Worm (Caenorhabditis elegans) whole organism, L1 larva: ENCODE results near the gene W08E12.4.

ENCODE experiments used
- C16A3.4 ChIP-seq: fragments of 150-350 bp; optimal IDR thresholded peaks from 2 replicates; lab custom pipeline; 2014; ENCODE audit warnings: missing biosample characterization, missing genetic modification characterization
- C34B4.2 ChIP-seq: sonication (generic microtip); optimal IDR thresholded peaks from 2 replicates; lab custom pipeline; 2017; ENCODE audit warnings: mild to moderate bottlenecking, missing genetic modification characterization, missing compliant biosample characterization
- aly-2 ChIP-seq: fragments of 150-350 bp; optimal IDR thresholded peaks from 2 replicates; lab custom pipeline; 2014; ENCODE audit warnings: missing biosample characterization, missing genetic modification characterization
- ceh-63 ChIP-seq: fragments of 200-800 bp; sonication (Bioruptor generic); optimal IDR thresholded peaks from 2 replicates; lab custom pipeline; 2018; ENCODE audit warnings: mild to moderate bottlenecking, missing genetic modification characterization, missing compliant biosample characterization
- ceh-8 ChIP-seq: fragments of 200-800 bp; sonication (Bioruptor generic); optimal IDR thresholded peaks from 2 replicates; lab custom pipeline; 2018; ENCODE audit warnings: mild to moderate bottlenecking, missing genetic modification characterization, moderate library complexity, missing compliant biosample characterization
- ces-1 ChIP-seq: fragments of 150-350 bp; optimal IDR thresholded peaks from 2 replicates; lab custom pipeline; 2014; ENCODE audit warnings: missing biosample characterization, missing genetic modification reagents, missing genetic modification characterization
- dsc-1 ChIP-seq: sonication (generic microtip); optimal IDR thresholded peaks from 2 replicates; lab custom pipeline; 2016; ENCODE audit warnings: mild to moderate bottlenecking, missing genetic modification characterization, missing compliant biosample characterization
- efl-3 ChIP-seq: fragments of 200-800 bp; sonication (Bioruptor generic); optimal IDR thresholded peaks from 2 replicates; lab custom pipeline; 2018; ENCODE audit warnings: mild to moderate bottlenecking, missing genetic modification characterization, missing compliant biosample characterization
- egl-13 ChIP-seq: sonication (generic microtip); optimal IDR thresholded peaks from 2 replicates; lab custom pipeline; 2016; ENCODE audit warnings: missing genotype, missing genetic modification reagents, missing genetic modification characterization, missing compliant biosample characterization
- egl-27 ChIP-seq, 2 experiments: fragments of 150-350 bp in 1 of 2; sonication (generic microtip); optimal IDR thresholded peaks; 3 replicates each; lab custom pipeline; 2017 to 2018; ENCODE audit warnings: missing biosample characterization in 2 of 2, missing genetic modification characterization in 2 of 2, missing genetic modification reagents in 2 of 2
- elt-2 ChIP-seq: sonication (generic microtip); optimal IDR thresholded peaks from 2 replicates; lab custom pipeline; 2016; ENCODE audit warnings: missing genetic modification characterization, mild to moderate bottlenecking, inconsistent platforms, missing compliant biosample characterization, missing genetic modification reagents
- fkh-10 ChIP-seq: sonication (generic microtip); optimal IDR thresholded peaks from 2 replicates; lab custom pipeline; 2017; ENCODE audit warnings: missing biosample characterization, missing genetic modification reagents, missing genetic modification characterization
- fkh-8 ChIP-seq: sonication (generic microtip); optimal IDR thresholded peaks from 2 replicates; lab custom pipeline; 2016; ENCODE audit warnings: mild to moderate bottlenecking, missing genetic modification characterization, missing compliant biosample characterization
- fos-1 ChIP-seq: fragments of 150-350 bp; optimal IDR thresholded peaks from 2 replicates; lab custom pipeline; 2014; ENCODE audit warnings: missing biosample characterization, missing genetic modification characterization
- hlh-17 ChIP-seq: fragments of 200-800 bp; sonication (Bioruptor generic); optimal IDR thresholded peaks from 2 replicates; lab custom pipeline; 2018; ENCODE audit warnings: missing genetic modification characterization, mild to moderate bottlenecking, missing compliant biosample characterization, moderate library complexity, borderline replicate concordance
- hlh-4 ChIP-seq: sonication (generic microtip); optimal IDR thresholded peaks from 2 replicates; lab custom pipeline; 2016; ENCODE audit warnings: mild to moderate bottlenecking, missing genetic modification characterization, missing compliant biosample characterization
- hpl-2 ChIP-seq: fragments of 150-350 bp; optimal IDR thresholded peaks from 2 replicates; lab custom pipeline; 2014; ENCODE audit warnings: missing biosample characterization, missing genetic modification reagents, missing genetic modification characterization
- irx-1 ChIP-seq: sonication (generic microtip); optimal IDR thresholded peaks from 2 replicates; lab custom pipeline; 2016; ENCODE audit warnings: missing genetic modification characterization, missing compliant biosample characterization
- isw-1 ChIP-seq: fragments of 200-800 bp; sonication (Bioruptor generic); IDR thresholded peaks from 2 replicates; pipeline ENCODE4 v1.3.6; 2022; ENCODE audit warnings: missing genetic modification characterization, missing compliant biosample characterization
- jun-1 ChIP-seq: fragments of 150-350 bp; optimal IDR thresholded peaks from 2 replicates; lab custom pipeline; 2014; ENCODE audit warnings: missing biosample characterization, missing genetic modification reagents, missing genetic modification characterization
- lin-13 ChIP-seq: fragments of 150-350 bp; optimal IDR thresholded peaks from 2 replicates; lab custom pipeline; 2014; ENCODE audit warnings: missing biosample characterization, missing genetic modification reagents, missing genetic modification characterization
- lir-3 ChIP-seq: sonication (generic microtip); optimal IDR thresholded peaks from 2 replicates; lab custom pipeline; 2016; ENCODE audit warnings: mild to moderate bottlenecking, missing genetic modification characterization, moderate library complexity, missing compliant biosample characterization; ENCODE audit not compliant: poor library complexity
- mef-2 ChIP-seq: fragments of 150-350 bp; optimal IDR thresholded peaks from 2 replicates; lab custom pipeline; 2014; ENCODE audit warnings: missing biosample characterization, missing genetic modification characterization
- nhr-19 ChIP-seq: fragments of 200-800 bp; sonication (Bioruptor generic); conservative IDR thresholded peaks from 2 replicates; pipeline ENCODE4 v1.3.6; 2022; ENCODE audit warnings: missing genetic modification characterization, missing compliant biosample characterization
- nhr-20 ChIP-seq: sonication (generic microtip); optimal IDR thresholded peaks from 2 replicates; lab custom pipeline; 2016; ENCODE audit warnings: mild to moderate bottlenecking, missing genetic modification characterization, missing compliant biosample characterization
- nhr-28 ChIP-seq: fragments of 150-350 bp; optimal IDR thresholded peaks from 2 replicates; lab custom pipeline; 2014; ENCODE audit warnings: missing biosample characterization, missing genetic modification characterization
- nhr-71 ChIP-seq: sonication (generic microtip); optimal IDR thresholded peaks from 2 replicates; lab custom pipeline; 2016; ENCODE audit warnings: mild to moderate bottlenecking, missing genetic modification characterization, moderate library complexity, missing compliant biosample characterization
- nhr-76 ChIP-seq: sonication (generic microtip); optimal IDR thresholded peaks from 2 replicates; lab custom pipeline; 2017; ENCODE audit warnings: missing biosample characterization, missing genetic modification characterization
- pag-3 ChIP-seq: sonication (generic microtip); optimal IDR thresholded peaks from 2 replicates; lab custom pipeline; 2017; ENCODE audit warnings: missing genetic modification characterization, mild to moderate bottlenecking, missing compliant biosample characterization, antibody characterized with exemption, borderline replicate concordance; ENCODE audit not compliant: insufficient read depth
- pax-3 ChIP-seq: fragments of 200-800 bp; sonication (Bioruptor generic); optimal IDR thresholded peaks from 2 replicates; lab custom pipeline; 2018; ENCODE audit warnings: mild to moderate bottlenecking, missing genetic modification characterization, moderate library complexity, missing compliant biosample characterization
- skn-1 ChIP-seq: fragments of 150-350 bp; optimal IDR thresholded peaks from 2 replicates; lab custom pipeline; 2014; ENCODE audit warnings: missing biosample characterization, missing genetic modification characterization
- snu-23 ChIP-seq: sonication (generic microtip); optimal IDR thresholded peaks from 2 replicates; lab custom pipeline; 2016; ENCODE audit warnings: missing genetic modification characterization, missing compliant biosample characterization
- sptf-1 ChIP-seq: fragments of 150-350 bp; optimal IDR thresholded peaks from 2 replicates; lab custom pipeline; 2014; ENCODE audit warnings: missing biosample characterization, missing genetic modification characterization
- swsn-7 ChIP-seq: sonication (generic microtip); optimal IDR thresholded peaks from 2 replicates; lab custom pipeline; 2016; ENCODE audit warnings: missing genetic modification characterization, missing compliant biosample characterization
- tbx-2 ChIP-seq: sonication (generic microtip); optimal IDR thresholded peaks from 2 replicates; lab custom pipeline; 2016; ENCODE audit warnings: missing genetic modification characterization, missing compliant biosample characterization
- vab-15 ChIP-seq: sonication (generic microtip); optimal IDR thresholded peaks from 2 replicates; lab custom pipeline; 2017; ENCODE audit warnings: missing genotype, mild to moderate bottlenecking, missing genetic modification characterization, missing compliant biosample characterization
- xbp-1 ChIP-seq: sonication (generic microtip); optimal IDR thresholded peaks from 2 replicates; lab custom pipeline; 2016; ENCODE audit warnings: missing genetic modification characterization, missing compliant biosample characterization
- zip-4 ChIP-seq: fragments of 200-800 bp; sonication (Bioruptor generic); optimal IDR thresholded peaks from 2 replicates; lab custom pipeline; 2018; ENCODE audit warnings: mild to moderate bottlenecking, missing genetic modification characterization, moderate library complexity, missing compliant biosample characterization
- ztf-4 ChIP-seq: fragments of 150-350 bp; optimal IDR thresholded peaks from 2 replicates; lab custom pipeline; 2014; ENCODE audit warnings: missing biosample characterization, missing genetic modification characterization

W08E12.4 gene

DNA sequence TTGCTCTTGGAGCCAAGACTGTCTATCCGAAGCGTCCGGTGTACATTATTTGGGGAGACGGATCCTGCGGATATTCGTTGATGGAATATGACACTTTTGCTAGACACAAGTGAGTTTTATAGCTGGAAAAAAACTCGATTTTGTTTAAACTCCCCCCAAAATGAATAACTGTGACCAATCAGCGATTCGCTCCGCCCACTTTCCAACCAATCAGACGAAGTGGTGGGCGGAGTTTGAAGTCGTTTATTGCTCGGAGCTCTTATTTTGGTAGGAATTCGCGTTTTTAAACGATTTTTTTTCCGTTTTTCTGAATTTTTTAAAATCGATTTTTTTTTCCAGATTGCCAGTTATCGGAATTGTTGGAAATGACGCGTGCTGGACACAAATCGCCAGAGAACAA lies 40.4 kb upstream of the W08E12.4 start:
- TF ChIP-seq lin-13 (GFP tag; lab: Kevin White, UChicago) = no peak
- TF ChIP-seq hlh-17 (GFP tag; lab: Kevin White, UChicago) = no peak
- no peak for TF ChIP-seq swsn-7 (tag; lab: Kevin White, UChicago)
- TF ChIP-seq ceh-8 (GFP tag; lab: Kevin White, UChicago) = no peak
- no peak for TF ChIP-seq skn-1 (tag; lab: Kevin White, UChicago)
- no peak for TF ChIP-seq ceh-63 (GFP tag; lab: Kevin White, UChicago)

DNA sequence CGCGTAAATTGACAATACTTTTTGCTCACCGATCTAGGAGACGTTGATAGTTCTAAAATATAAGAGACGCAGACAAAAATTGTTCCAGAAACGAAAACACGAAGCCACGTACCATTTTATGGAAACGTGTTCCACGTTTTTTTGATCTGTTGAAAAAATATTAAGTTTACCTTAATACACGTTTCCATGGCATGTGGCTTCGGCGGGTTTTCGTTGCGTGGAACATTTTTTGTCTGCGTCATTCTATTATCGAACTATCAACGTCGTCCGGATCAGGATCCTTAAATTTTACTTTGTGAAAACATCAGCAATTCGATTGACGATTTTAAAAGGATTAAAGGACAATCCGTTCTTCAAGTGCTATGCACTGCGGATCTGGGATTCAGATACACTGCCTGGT lies 36.5 kb upstream of the W08E12.4 start, which contains the start of gene T26C12.2:
T26C12.2 (minus strand) TSS at position 101 of the 400 bp plus-strand sequence.
- TF ChIP-seq nhr-19 (GFP tag; lab: Robert Waterston, UW) = no peak

DNA sequence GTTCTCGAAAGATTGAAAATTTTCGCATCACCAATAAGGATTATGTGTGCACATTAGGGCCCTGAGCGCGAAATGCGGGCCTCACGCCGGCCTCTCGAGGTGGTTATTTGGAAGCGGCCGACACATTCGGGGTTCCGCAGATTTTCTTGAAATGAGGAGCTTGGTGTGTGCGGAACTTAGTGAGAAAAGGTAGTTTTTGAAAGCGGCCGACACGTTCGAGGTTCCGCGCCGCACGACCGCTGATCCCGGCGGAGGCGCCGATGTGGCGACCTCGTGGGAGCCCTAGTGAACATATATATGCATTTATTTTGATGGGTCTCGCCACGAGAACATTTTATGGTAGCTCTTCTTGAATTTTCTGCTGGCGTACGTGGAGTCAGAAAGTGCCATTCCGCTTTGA lies 35.3 kb upstream of the W08E12.4 start:
- TF ChIP-seq egl-27 (tag; optimal IDR thresholded peaks at IDR 0.05; lab: Kevin White, UChicago) = no peak
- TF ChIP-seq tbx-2 (tag; lab: Kevin White, UChicago) = no peak
- TF ChIP-seq hlh-4 = no peak
- no peak for TF ChIP-seq egl-13 (tag; lab: Kevin White, UChicago)
- no peak for TF ChIP-seq C34B4.2 (tag; lab: Kevin White, UChicago)
- no peak for TF ChIP-seq ztf-4
- no peak for TF ChIP-seq mef-2 (tag; lab: Kevin White, UChicago)
- TF ChIP-seq lin-13 (GFP tag; lab: Kevin White, UChicago) = no peak

DNA sequence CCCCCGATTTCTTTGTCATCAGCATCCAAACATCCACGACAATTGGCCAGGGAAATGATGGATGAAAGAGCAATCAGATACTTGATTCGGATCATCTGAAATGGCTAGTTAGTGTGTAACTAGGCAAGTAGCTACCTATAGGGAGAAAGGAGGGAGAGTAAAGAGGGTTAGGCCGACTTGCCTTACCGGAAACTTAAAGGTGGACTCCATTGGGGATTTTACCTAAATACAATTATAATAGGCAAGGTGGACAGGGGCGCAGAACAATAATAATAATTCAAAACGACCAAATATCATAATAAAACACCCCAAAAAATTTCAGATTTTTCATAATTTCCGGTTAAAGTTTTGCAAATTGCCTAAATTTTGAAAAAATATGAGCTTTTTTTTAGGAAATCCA lies 34.6 kb upstream of the W08E12.4 start, which contains the start of gene clec-173:
clec-173 (minus strand) TSS at position 101 of the 400 bp plus-strand sequence.
- TF ChIP-seq zip-4 (GFP tag; lab: Kevin White, UChicago) (no peak), hpl-2 (GFP tag; lab: Kevin White, UChicago) (no peak), nhr-71 (tag; lab: Kevin White, UChicago) (no peak), skn-1 (tag; lab: Kevin White, UChicago) (no peak), efl-3 (GFP tag; lab: Kevin White, UChicago) (no peak), fkh-10 (GFP tag; lab: Kevin White, UChicago) (no peak), nhr-28 (tag; lab: Kevin White, UChicago) (no peak), elt-2 (no peak), egl-13 (tag; lab: Kevin White, UChicago) (no peak), nhr-76 (tag; lab: Kevin White, UChicago) (no peak), nhr-20 (tag; lab: Kevin White, UChicago) (no peak), C16A3.4 (tag; lab: Kevin White, UChicago) (no peak), snu-23 (GFP tag; lab: Kevin White, UChicago) (no peak), irx-1 (tag; lab: Kevin White, UChicago) (no peak), isw-1 (no peak), xbp-1 (no peak), fkh-8 (tag; lab: Kevin White, UChicago) (no peak), lir-3 (no peak)

DNA sequence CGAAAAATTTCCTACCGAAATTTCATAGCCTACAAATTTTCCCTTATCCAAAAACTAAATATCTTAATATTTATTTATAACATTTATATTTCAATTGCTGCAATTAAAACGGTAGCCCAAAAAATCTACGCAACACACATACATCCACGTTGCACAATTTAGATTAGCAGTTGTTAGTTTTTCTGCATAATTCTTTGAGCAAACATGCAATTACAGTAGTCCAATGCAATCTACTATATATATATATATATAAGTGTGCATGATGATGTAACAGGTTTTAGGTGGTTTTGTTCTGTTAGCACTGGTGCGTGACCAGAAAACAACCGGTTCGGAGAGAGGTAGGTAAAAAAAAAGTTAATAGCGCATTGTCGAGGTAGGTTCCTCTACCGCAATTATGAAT lies 30.8 kb upstream of the W08E12.4 start:
- TF ChIP-seq fos-1 (tag; lab: Kevin White, UChicago) (no peak), pag-3 (tag; lab: Kevin White, UChicago) (no peak), dsc-1 (tag; lab: Kevin White, UChicago) (no peak), snu-23 (GFP tag; lab: Kevin White, UChicago) (no peak), C16A3.4 (tag; lab: Kevin White, UChicago) (no peak), zip-4 (GFP tag; lab: Kevin White, UChicago) (no peak), ces-1 (GFP tag; lab: Kevin White, UChicago) (no peak), pax-3 (tag; lab: Kevin White, UChicago) (no peak), sptf-1 (tag; lab: Kevin White, UChicago) (no peak), fkh-10 (GFP tag; lab: Kevin White, UChicago) (no peak), jun-1 (no peak), tbx-2 (tag; lab: Kevin White, UChicago) (no peak), aly-2 (no peak), vab-15 (no peak), irx-1 (tag; lab: Kevin White, UChicago) (no peak)
